Fruit fly (Drosophila melanogaster) whole organism, embryonic: Measurements from ENCODE around the gene dsx-c73A.

ENCODE experiments used
- Blimp-1 ChIP-seq: fragments of 200-800 bp; sonication (Bioruptor generic); optimal IDR thresholded peaks from 3 replicates; lab custom pipeline; 2018; ENCODE audit warnings: missing biosample characterization, missing genetic modification characterization, mild to moderate bottlenecking, moderate library complexity, missing genetic modification reagents
- CG10209 ChIP-seq: fragments of 200-800 bp; sonication (Bioruptor generic); optimal IDR thresholded peaks from 3 replicates; lab custom pipeline; 2017; ENCODE audit warnings: missing biosample characterization, mild to moderate bottlenecking, missing genetic modification characterization, missing genetic modification reagents
- CG10431 ChIP-seq: fragments of 200-800 bp; sonication (Bioruptor generic); optimal IDR thresholded peaks from 3 replicates; lab custom pipeline; 2018; ENCODE audit warnings: missing biosample characterization, mild to moderate bottlenecking, missing genetic modification characterization
- CG11456 ChIP-seq: fragments of 200-800 bp; sonication (Bioruptor generic); IDR thresholded peaks from 3 replicates; pipeline ENCODE4 v1.3.6; 2022; ENCODE audit warnings: missing biosample characterization, missing genetic modification characterization
- CG12104 ChIP-seq: fragments of 200-800 bp; sonication (Bioruptor generic); optimal IDR thresholded peaks from 3 replicates; lab custom pipeline; 2016; ENCODE audit warnings: missing biosample characterization, missing genetic modification characterization
- CG12219 ChIP-seq: fragments of 200-800 bp; sonication (Bioruptor generic); optimal IDR thresholded peaks from 3 replicates; lab custom pipeline; 2018; ENCODE audit warnings: missing biosample characterization, mild to moderate bottlenecking, missing genetic modification characterization
- CG13296 ChIP-seq: fragments of 200-800 bp; sonication (Bioruptor generic); optimal IDR thresholded peaks from 3 replicates; lab custom pipeline; 2018; ENCODE audit warnings: missing biosample characterization, mild to moderate bottlenecking, missing genetic modification characterization
- CG17568 ChIP-seq: fragments of 200-800 bp; sonication (Bioruptor generic); optimal IDR thresholded peaks from 2 replicates; lab custom pipeline; 2018; ENCODE audit warnings: missing biosample characterization, mild to moderate bottlenecking, missing genetic modification characterization, moderate library complexity
- CG18262 ChIP-seq: fragments of 200-800 bp; optimal IDR thresholded peaks from 3 replicates; lab custom pipeline; 2019; ENCODE audit warnings: missing biosample characterization, mild to moderate bottlenecking, missing genetic modification characterization, moderate library complexity
- CG18764 ChIP-seq: fragments of 200-800 bp; sonication (Bioruptor generic); optimal IDR thresholded peaks from 3 replicates; lab custom pipeline; 2016; ENCODE audit warnings: missing biosample characterization, missing genetic modification characterization
- CG2129 ChIP-seq: fragments of 200-800 bp; sonication (Bioruptor generic); IDR thresholded peaks from 2 replicates; pipeline ENCODE4 v1.3.6; 2022; ENCODE audit warnings: missing biosample characterization, missing genetic modification characterization; ENCODE audit not compliant: partially characterized antibody
- CG30403 ChIP-seq: fragments of 200-800 bp; sonication (Bioruptor generic); optimal IDR thresholded peaks from 3 replicates; lab custom pipeline; 2016; ENCODE audit warnings: missing biosample characterization, missing genetic modification characterization
- CG3065 ChIP-seq: fragments of 200-800 bp; sonication (Bioruptor generic); optimal IDR thresholded peaks from 2 replicates; lab custom pipeline; 2016; ENCODE audit warnings: missing biosample characterization, missing genetic modification characterization
- CG33213 ChIP-seq: fragments of 200-800 bp; sonication (Bioruptor generic); optimal IDR thresholded peaks from 3 replicates; lab custom pipeline; 2016; ENCODE audit warnings: missing biosample characterization, missing genetic modification characterization
- CG6854 ChIP-seq: fragments of 200-800 bp; sonication (Bioruptor generic); optimal IDR thresholded peaks from 3 replicates; lab custom pipeline; 2017; ENCODE audit warnings: missing biosample characterization, mild to moderate bottlenecking, missing genetic modification characterization
- CG8765 ChIP-seq: fragments of 200-800 bp; sonication (Bioruptor generic); IDR thresholded peaks from 2 replicates; pipeline ENCODE4 v1.3.6; 2022; ENCODE audit warnings: missing biosample characterization, missing genetic modification characterization
- CG8924 ChIP-seq: fragments of 200-800 bp; optimal IDR thresholded peaks from 3 replicates; lab custom pipeline; 2019; ENCODE audit warnings: missing biosample characterization, mild to moderate bottlenecking, missing genetic modification characterization, moderate library complexity
- CG9609 ChIP-seq: fragments of 200-800 bp; sonication (Bioruptor generic); optimal IDR thresholded peaks from 3 replicates; lab custom pipeline; 2016; ENCODE audit warnings: missing biosample characterization, missing genetic modification characterization
- CG9817 ChIP-seq: fragments of 200-800 bp; sonication (Bioruptor generic); optimal IDR thresholded peaks from 2 replicates; lab custom pipeline; 2018; ENCODE audit warnings: missing biosample characterization, mild to moderate bottlenecking, missing genetic modification characterization, moderate library complexity
- Doc3 ChIP-seq: fragments of 200-800 bp; sonication (Bioruptor generic); IDR thresholded peaks from 3 replicates; pipeline ENCODE4 v1.3.6; 2022; ENCODE audit warnings: missing biosample characterization, missing genetic modification characterization; ENCODE audit not compliant: partially characterized antibody
- Drgx ChIP-seq: fragments of 200-800 bp; sonication (Bioruptor generic); IDR thresholded peaks from 2 replicates; pipeline ENCODE4 v1.3.6; 2022; ENCODE audit warnings: missing biosample characterization, missing genetic modification characterization
- E2f2 ChIP-seq: fragments of 200-800 bp; sonication (Bioruptor generic); IDR thresholded peaks from 2 replicates; pipeline ENCODE4 v1.3.6; 2022; ENCODE audit warnings: missing biosample characterization, missing genetic modification characterization
- Fer3 ChIP-seq: fragments of 200-800 bp; sonication (Bioruptor generic); optimal IDR thresholded peaks from 2 replicates; lab custom pipeline; 2018; ENCODE audit warnings: missing biosample characterization, mild to moderate bottlenecking, missing genetic modification characterization, moderate library complexity
- HLH4C ChIP-seq: fragments of 200-800 bp; sonication (Bioruptor generic); IDR thresholded peaks from 3 replicates; pipeline ENCODE4 v1.3.6; 2022; ENCODE audit warnings: missing biosample characterization, missing genetic modification characterization; ENCODE audit not compliant: partially characterized antibody
- Hmx ChIP-seq: fragments of 200-800 bp; sonication (Bioruptor generic); optimal IDR thresholded peaks from 2 replicates; lab custom pipeline; 2016; ENCODE audit warnings: missing biosample characterization, missing genetic modification characterization
- MESR4 ChIP-seq: fragments of 200-800 bp; sonication (Bioruptor generic); optimal IDR thresholded peaks from 2 replicates; lab custom pipeline; 2018; ENCODE audit warnings: missing biosample characterization, mild to moderate bottlenecking, missing genetic modification characterization, moderate library complexity
- Nf-YC ChIP-seq: fragments of 200-800 bp; optimal IDR thresholded peaks from 3 replicates; lab custom pipeline; 2019; ENCODE audit warnings: missing biosample characterization, mild to moderate bottlenecking, missing genetic modification characterization, moderate library complexity
- Oaz ChIP-seq: fragments of 200-800 bp; sonication (Bioruptor generic); IDR thresholded peaks from 2 replicates; pipeline ENCODE4 v1.3.6; 2022; ENCODE audit warnings: missing biosample characterization, missing genetic modification characterization
- Poxn ChIP-seq: fragments of 200-800 bp; sonication (Bioruptor generic); IDR thresholded peaks from 2 replicates; pipeline ENCODE4 v1.3.6; 2022; ENCODE audit warnings: missing biosample characterization, missing genetic modification characterization
- Ptx1 ChIP-seq: fragments of 200-800 bp; sonication (Bioruptor generic); IDR thresholded peaks from 2 replicates; pipeline ENCODE4 v1.3.6; 2022; ENCODE audit warnings: missing biosample characterization, missing genetic modification characterization
- Sry-δ ChIP-seq: fragments of 200-800 bp; sonication (Bioruptor generic); optimal IDR thresholded peaks from 2 replicates; lab custom pipeline; 2016; ENCODE audit warnings: missing biosample characterization, missing genetic modification characterization
- Taf1 ChIP-seq: fragments of 200-800 bp; sonication (Bioruptor generic); IDR thresholded peaks from 2 replicates; pipeline ENCODE4 v1.3.6; 2022; ENCODE audit warnings: missing biosample characterization, missing genetic modification characterization
- ap ChIP-seq: fragments of 200-800 bp; sonication (Bioruptor generic); IDR thresholded peaks from 2 replicates; pipeline ENCODE4 v1.3.6; 2022; ENCODE audit warnings: missing biosample characterization, missing genetic modification characterization
- ash1 ChIP-seq: fragments of 200-800 bp; sonication (Bioruptor generic); optimal IDR thresholded peaks from 2 replicates; lab custom pipeline; 2018; ENCODE audit warnings: missing biosample characterization, mild to moderate bottlenecking, missing genetic modification characterization
- btn ChIP-seq: fragments of 200-800 bp; sonication (Bioruptor generic); optimal IDR thresholded peaks from 2 replicates; lab custom pipeline; 2016; ENCODE audit warnings: missing biosample characterization, missing genetic modification characterization
- cas ChIP-seq: fragments of 200-800 bp; sonication (Bioruptor generic); IDR thresholded peaks from 2 replicates; pipeline ENCODE4 v1.3.6; 2022; ENCODE audit warnings: missing biosample characterization, missing genetic modification characterization
- dan ChIP-seq: fragments of 200-800 bp; sonication (Bioruptor generic); IDR thresholded peaks from 2 replicates; pipeline ENCODE4 v1.3.6; 2022; ENCODE audit warnings: missing biosample characterization, missing genetic modification characterization
- dmrt99B ChIP-seq: fragments of 200-800 bp; sonication (Bioruptor generic); optimal IDR thresholded peaks from 2 replicates; lab custom pipeline; 2018; ENCODE audit warnings: missing biosample characterization, mild to moderate bottlenecking, missing genetic modification characterization, moderate library complexity
- dysf ChIP-seq: fragments of 200-800 bp; sonication (Bioruptor generic); IDR thresholded peaks from 3 replicates; pipeline ENCODE4 v1.3.6; 2022; ENCODE audit warnings: missing biosample characterization, missing genetic modification characterization
- en ChIP-seq: fragments of 200-800 bp; sonication (Bioruptor generic); optimal IDR thresholded peaks from 2 replicates; lab custom pipeline; 2016; ENCODE audit warnings: missing biosample characterization, missing genetic modification characterization
- eyg ChIP-seq: fragments of 200-800 bp; sonication (Bioruptor generic); optimal IDR thresholded peaks from 3 replicates; lab custom pipeline; 2016; ENCODE audit warnings: missing biosample characterization, missing genetic modification characterization
- fd64A ChIP-seq: fragments of 200-800 bp; sonication (Bioruptor generic); optimal IDR thresholded peaks from 3 replicates; lab custom pipeline; 2018; ENCODE audit warnings: missing biosample characterization, mild to moderate bottlenecking, missing genetic modification characterization
- fd96Cb ChIP-seq: fragments of 200-800 bp; sonication (Bioruptor generic); optimal IDR thresholded peaks from 2 replicates; lab custom pipeline; 2018; ENCODE audit warnings: missing biosample characterization, mild to moderate bottlenecking, missing genetic modification characterization, moderate library complexity
- ftz-f1 ChIP-seq: fragments of 200-800 bp; sonication (Bioruptor generic); optimal IDR thresholded peaks from 2 replicates; lab custom pipeline; 2016; ENCODE audit warnings: missing biosample characterization, missing genetic modification characterization
- fu2 ChIP-seq: fragments of 200-800 bp; sonication (Bioruptor generic); optimal IDR thresholded peaks from 2 replicates; lab custom pipeline; 2016; ENCODE audit warnings: missing biosample characterization, missing genetic modification characterization
- gfzf ChIP-seq: fragments of 200-800 bp; sonication (Bioruptor generic); optimal IDR thresholded peaks from 2 replicates; lab custom pipeline; 2016; ENCODE audit warnings: missing biosample characterization, mild to moderate bottlenecking, missing genetic modification characterization, moderate library complexity
- grn ChIP-seq: fragments of 200-800 bp; sonication (Bioruptor generic); optimal IDR thresholded peaks from 3 replicates; lab custom pipeline; 2017; ENCODE audit warnings: missing biosample characterization, missing genetic modification characterization
- gro ChIP-seq: fragments of 200-800 bp; sonication (Bioruptor generic); optimal IDR thresholded peaks from 2 replicates; lab custom pipeline; 2016; ENCODE audit warnings: missing biosample characterization, missing genetic modification characterization
- nom ChIP-seq: fragments of 200-800 bp; sonication (Bioruptor generic); optimal IDR thresholded peaks from 2 replicates; lab custom pipeline; 2017; ENCODE audit warnings: missing biosample characterization, missing genetic modification characterization, mild to moderate bottlenecking, moderate library complexity, missing genetic modification reagents
- odd ChIP-seq: fragments of 200-800 bp; sonication (Bioruptor generic); optimal IDR thresholded peaks from 2 replicates; lab custom pipeline; 2017; ENCODE audit warnings: missing biosample characterization, mild to moderate bottlenecking, missing genetic modification characterization
- sima ChIP-seq: fragments of 200-800 bp; sonication (Bioruptor generic); optimal IDR thresholded peaks from 2 replicates; lab custom pipeline; 2016; ENCODE audit warnings: missing biosample characterization, missing genetic modification characterization
- sug ChIP-seq: fragments of 200-800 bp; optimal IDR thresholded peaks from 2 replicates; lab custom pipeline; 2019; ENCODE audit warnings: missing biosample characterization, mild to moderate bottlenecking, missing genetic modification characterization, moderate library complexity

dsx-c73A gene

DNA sequence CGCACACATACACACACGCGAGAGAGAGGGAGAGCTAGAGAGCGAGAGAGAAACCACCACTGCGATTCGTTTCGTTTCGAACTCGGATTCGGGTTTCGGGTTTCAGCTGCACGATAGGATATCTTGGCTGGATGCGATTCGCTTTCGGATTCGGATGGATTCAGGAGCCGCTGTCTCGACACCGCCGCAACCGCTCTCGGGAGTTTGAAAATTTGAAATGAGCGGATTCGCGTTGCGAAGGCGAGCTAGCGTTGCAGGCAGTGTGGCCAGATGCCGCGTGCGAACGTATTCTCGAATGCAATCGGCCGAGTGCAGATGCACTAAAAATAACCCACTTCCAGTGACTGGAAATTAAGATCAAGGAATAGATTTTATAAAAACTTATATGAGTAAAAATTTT is 40.2 kb downstream of the dsx-c73A start, which contains the start of gene fax (continued):
- no peak for TF ChIP-seq btn
- TF ChIP-seq CG10431 = peak; percentile 41
- TF ChIP-seq CG6854 (GFP tag; lab: Kevin White, UChicago) = peak; percentile 60
- TF ChIP-seq eyg (GFP tag; lab: Kevin White, UChicago) = no peak
- peak; percentile 40 for TF ChIP-seq Drgx (GFP tag; lab: Robert Waterston, UW)
- TF ChIP-seq fd64A (GFP tag; lab: Kevin White, UChicago) = no peak
- TF ChIP-seq ftz-f1 (GFP tag; lab: Kevin White, UChicago) = no peak
- peak; percentile 23 for TF ChIP-seq odd (GFP tag; lab: Kevin White, UChicago)
- TF ChIP-seq CG18764 (GFP tag; lab: Kevin White, UChicago) = no peak
- peak; percentile 14; the same call in 1 of the 3 replicates for TF ChIP-seq HLH4C (GFP tag; lab: Robert Waterston, UW)
- TF ChIP-seq CG13296 (GFP tag; lab: Kevin White, UChicago) = peak; percentile 48
- TF ChIP-seq CG17568 (GFP tag; lab: Kevin White, UChicago) = no peak
- no peak for TF ChIP-seq Poxn (GFP tag; lab: Robert Waterston, UW)
- no peak for TF ChIP-seq fu2 (GFP tag; lab: Kevin White, UChicago)
- no peak for TF ChIP-seq dmrt99B (tag; lab: Kevin White, UChicago)
- peak; percentile 32; the same call in 1 of the 2 replicates for TF ChIP-seq CG8765
- TF ChIP-seq Hmx (GFP tag; lab: Kevin White, UChicago) = no peak
- TF ChIP-seq Blimp-1 (GFP tag; lab: Kevin White, UChicago) = peak; percentile 33
- peak; percentile 88 for TF ChIP-seq nom (GFP tag; lab: Kevin White, UChicago)
- TF ChIP-seq Doc3 (GFP tag; lab: Robert Waterston, UW) = no peak
- TF ChIP-seq CG11456 (GFP tag; lab: Robert Waterston, UW) = no peak
- TF ChIP-seq Ptx1 (GFP tag; lab: Robert Waterston, UW) = no peak
- peak; percentile 17 for TF ChIP-seq Sry-δ (GFP tag; lab: Kevin White, UChicago)
- peak; percentile 4 for TF ChIP-seq CG18262 (tag; lab: Kevin White, UChicago)
- no peak for TF ChIP-seq CG10209 (GFP tag; lab: Kevin White, UChicago)
- peak; percentile 74 for TF ChIP-seq MESR4 (GFP tag; lab: Kevin White, UChicago)
- no peak for TF ChIP-seq CG9817 (tag; lab: Kevin White, UChicago)
- TF ChIP-seq ap (GFP tag; lab: Robert Waterston, UW) = no peak
- no peak for TF ChIP-seq en (GFP tag; lab: Kevin White, UChicago)
- TF ChIP-seq dan (GFP tag; lab: Robert Waterston, UW) = no peak
- no peak for TF ChIP-seq CG30403 (GFP tag; lab: Kevin White, UChicago)
- peak; percentile 8 for TF ChIP-seq CG12219
- peak; percentile 41 for TF ChIP-seq CG33213 (GFP tag; lab: Kevin White, UChicago)
- no peak for TF ChIP-seq sug (tag; lab: Kevin White, UChicago)
- TF ChIP-seq Nf-YC (tag; lab: Kevin White, UChicago) = peak; percentile 58
- peak; percentile 79 for TF ChIP-seq E2f2 (GFP tag; lab: Robert Waterston, UW)
- peak; percentile 47 for TF ChIP-seq grn (GFP tag; lab: Kevin White, UChicago)
- TF ChIP-seq cas (GFP tag; lab: Robert Waterston, UW) = no peak
- TF ChIP-seq CG12104 (GFP tag; lab: Kevin White, UChicago) = no peak
- TF ChIP-seq CG8924 (tag; lab: Kevin White, UChicago) = peak; percentile 54
- no peak for TF ChIP-seq Taf1 (GFP tag; lab: Robert Waterston, UW)
- no peak for TF ChIP-seq ash1 (GFP tag; lab: Kevin White, UChicago)
- TF ChIP-seq sima (GFP tag; lab: Kevin White, UChicago) = no peak
- TF ChIP-seq Fer3 (tag; lab: Kevin White, UChicago) = no peak
- no peak for TF ChIP-seq dysf (GFP tag; lab: Robert Waterston, UW)
- TF ChIP-seq CG9609 (GFP tag; lab: Kevin White, UChicago) = no peak
- no peak for TF ChIP-seq CG2129 (GFP tag; lab: Robert Waterston, UW)
- no peak for TF ChIP-seq fd96Cb
- TF ChIP-seq Oaz = no peak
- TF ChIP-seq CG3065 = no peak
- TF ChIP-seq gro = peak; percentile 44
- peak; percentile 94 for TF ChIP-seq gfzf
